Worm (Caenorhabditis elegans) whole organism, L4 larva: ENCODE results near the gene C49F5.13.

Experiments used
- nhr-102 ChIP-seq: sonication (generic microtip); optimal IDR thresholded peaks from 2 replicates; lab custom pipeline; 2016; ENCODE audit warnings: mild to moderate bottlenecking, missing genetic modification characterization, moderate library complexity, missing compliant biosample characterization
- spr-3 ChIP-seq: fragments of 200-800 bp; sonication (Bioruptor generic); optimal IDR thresholded peaks from 2 replicates; lab custom pipeline; 2018; ENCODE audit warnings: mild to moderate bottlenecking, missing genetic modification characterization, missing compliant biosample characterization
- zag-1 ChIP-seq: fragments of 150-350 bp; optimal IDR thresholded peaks from 2 replicates; lab custom pipeline; 2014; ENCODE audit warnings: missing biosample characterization, missing genetic modification characterization

DNA sequence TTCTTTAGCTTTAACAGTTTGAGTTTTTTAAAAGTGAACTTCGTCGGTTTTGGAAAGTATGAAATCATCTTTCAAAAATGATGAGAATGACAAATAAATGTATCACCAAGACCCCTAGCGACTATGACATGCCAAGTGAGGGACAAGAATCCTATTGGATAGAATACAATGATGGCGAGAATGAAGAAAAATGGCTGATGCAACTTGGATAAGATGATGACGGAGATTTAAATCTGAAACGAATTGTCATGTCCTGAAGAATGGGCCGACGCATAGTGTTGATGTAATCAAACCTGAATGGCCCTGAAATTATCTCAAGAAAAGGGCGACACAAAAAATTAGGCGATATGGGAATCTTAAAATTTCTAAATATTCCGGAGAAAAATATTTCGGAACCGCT lies 2.5 kb downstream of the C49F5.13 start:
- TF ChIP-seq zag-1 (tag; lab: Kevin White, UChicago) (no peak), nhr-102 (tag; lab: Kevin White, UChicago) (no peak), spr-3 (GFP tag; lab: Kevin White, UChicago) (no peak)
